Fruit fly (Drosophila melanogaster) whole organism, wandering third instar larva: ENCODE data around the gene CG15625.
A peak's percentile ranks its signal among the peaks of the same experiment; 100 is the strongest.

Experiments used
- Abd-B ChIP-seq: fragments of >200 bp; optimal IDR thresholded peaks from 2 replicates; lab custom pipeline; 2017; ENCODE audit warnings: missing biosample characterization, missing genetic modification characterization
- CG32264 ChIP-seq: fragments of 200-800 bp; sonication (Bioruptor generic); optimal IDR thresholded peaks from 2 replicates; lab custom pipeline; 2016; ENCODE audit warnings: missing biosample characterization, missing genetic modification characterization
- CG9705 ChIP-seq: fragments of 200-800 bp; sonication (Bioruptor generic); optimal IDR thresholded peaks from 2 replicates; lab custom pipeline; 2018; ENCODE audit warnings: missing biosample characterization, mild to moderate bottlenecking, missing genetic modification characterization
- CrebA ChIP-seq: fragments of 200-800 bp; sonication (Bioruptor generic); optimal IDR thresholded peaks from 2 replicates; lab custom pipeline; 2016; ENCODE audit warnings: missing biosample characterization, mild to moderate bottlenecking, missing genetic modification characterization, borderline replicate concordance
- Dif ChIP-seq: fragments of 200-275, 200-300 bp; sonication (Bioruptor generic); optimal IDR thresholded peaks from 2 replicates; lab custom pipeline; 2018; ENCODE audit warnings: missing biosample characterization, missing genetic modification characterization; ENCODE audit not compliant: partially characterized antibody
- GATAd ChIP-seq: sonication (Bioruptor generic); optimal IDR thresholded peaks from 2 replicates; lab custom pipeline; 2016; ENCODE audit warnings: missing biosample characterization, missing genetic modification characterization
- HLH106 ChIP-seq: fragments of 200-800 bp; optimal IDR thresholded peaks from 3 replicates; lab custom pipeline; 2019; ENCODE audit warnings: missing biosample characterization, mild to moderate bottlenecking, missing genetic modification characterization, moderate library complexity
- Hnf4 ChIP-seq: fragments of 200-800 bp; sonication (Bioruptor generic); optimal IDR thresholded peaks from 2 replicates; lab custom pipeline; 2016; ENCODE audit warnings: missing biosample characterization, mild to moderate bottlenecking, missing genetic modification characterization
- Hr78 ChIP-seq: fragments of >200 bp; optimal IDR thresholded peaks from 2 replicates; lab custom pipeline; 2017; ENCODE audit warnings: missing biosample characterization, missing genetic modification characterization
- Hr83 ChIP-seq: fragments of 200-300 bp; sonication (Bioruptor generic); optimal IDR thresholded peaks from 2 replicates; lab custom pipeline; 2016; ENCODE audit warnings: missing biosample characterization, mild to moderate bottlenecking, missing genetic modification characterization, moderate library complexity; ENCODE audit not compliant: poor library complexity, severe bottlenecking
- Jra ChIP-seq: sonication (Bioruptor generic); optimal IDR thresholded peaks from 2 replicates; lab custom pipeline; 2016; ENCODE audit warnings: missing biosample characterization, missing genetic modification characterization
- N ChIP-seq: fragments of >200 bp; optimal IDR thresholded peaks from 2 replicates; lab custom pipeline; 2018; ENCODE audit warnings: missing biosample characterization, missing external identifiers, missing genetic modification characterization
- Rel ChIP-seq, 2 experiments: fragments of 200-800 bp; sonication (Bioruptor generic) in 1 of 2; optimal IDR thresholded peaks; 2 replicates in 1 of 2; 3 replicates in 1 of 2; lab custom pipeline; 2016 to 2019; ENCODE audit warnings: mild to moderate bottlenecking in 2 of 2, missing biosample characterization in 2 of 2, missing genetic modification characterization in 2 of 2, moderate library complexity in 1 of 2
- Sp1 ChIP-seq: fragments of 200-800 bp; sonication (Bioruptor generic); optimal IDR thresholded peaks from 3 replicates; lab custom pipeline; 2019; ENCODE audit warnings: missing biosample characterization, mild to moderate bottlenecking, missing genetic modification characterization, moderate library complexity
- Vsx2 ChIP-seq: fragments of 200-300, 225-300 bp; sonication (Bioruptor generic); optimal IDR thresholded peaks from 2 replicates; lab custom pipeline; 2018; ENCODE audit warnings: missing biosample characterization, missing genetic modification characterization; ENCODE audit not compliant: partially characterized antibody
- br ChIP-seq: fragments of 200-800 bp; sonication (Bioruptor generic); optimal IDR thresholded peaks from 2 replicates; lab custom pipeline; 2016; ENCODE audit warnings: missing biosample characterization, missing genetic modification characterization
- dl ChIP-seq, 2 experiments: fragments of 175-275, 200-275 bp in 1 of 2; fragments of 200-275 bp in 1 of 2; sonication (Bioruptor generic); optimal IDR thresholded peaks; lab custom pipeline; 2018; ENCODE audit warnings: mild to moderate bottlenecking in 2 of 2, missing biosample characterization in 2 of 2, missing genetic modification characterization in 2 of 2, moderate library complexity in 2 of 2; ENCODE audit not compliant: partially characterized antibody in 2 of 2, insufficient read depth in 1 of 2
- dmrt93B ChIP-seq: fragments of 200-800 bp; sonication (Bioruptor generic); optimal IDR thresholded peaks from 2 replicates; lab custom pipeline; 2018; ENCODE audit warnings: missing biosample characterization, mild to moderate bottlenecking, missing genetic modification characterization
- dsf ChIP-seq: sonication (Bioruptor generic); optimal IDR thresholded peaks from 2 replicates; lab custom pipeline; 2016; ENCODE audit warnings: missing biosample characterization, missing genetic modification characterization, borderline replicate concordance
- ey ChIP-seq: fragments of 200-800 bp; sonication (Bioruptor generic); optimal IDR thresholded peaks from 2 replicates; lab custom pipeline; 2016; ENCODE audit warnings: missing biosample characterization, missing genetic modification characterization
- foxo ChIP-seq, 2 experiments: fragments of 200-800 bp; sonication (Bioruptor generic); optimal IDR thresholded peaks; 2 replicates in 1 of 2; 3 replicates in 1 of 2; lab custom pipeline; 2016 to 2017; ENCODE audit warnings: missing biosample characterization in 2 of 2, missing genetic modification characterization in 2 of 2
- fru ChIP-seq: fragments of 200-800 bp; sonication (Bioruptor generic); optimal IDR thresholded peaks from 3 replicates; lab custom pipeline; 2016; ENCODE audit warnings: missing biosample characterization, mild to moderate bottlenecking, missing genetic modification characterization
- h ChIP-seq: fragments of 200-800 bp; sonication (Bioruptor generic); optimal IDR thresholded peaks from 3 replicates; lab custom pipeline; 2016; ENCODE audit warnings: missing biosample characterization, mild to moderate bottlenecking, missing genetic modification characterization
- lola ChIP-seq: fragments of >200 bp; optimal IDR thresholded peaks from 2 replicates; lab custom pipeline; 2017; ENCODE audit warnings: missing biosample characterization, missing genetic modification characterization
- pan ChIP-seq: fragments of >200 bp; optimal IDR thresholded peaks from 2 replicates; lab custom pipeline; 2017
- psq ChIP-seq: fragments of 200-800 bp; sonication (Bioruptor generic); optimal IDR thresholded peaks from 3 replicates; lab custom pipeline; 2017; ENCODE audit warnings: missing biosample characterization, mild to moderate bottlenecking, missing genetic modification characterization, moderate library complexity
- rgr ChIP-seq: fragments of 200-800 bp; sonication (Bioruptor generic); optimal IDR thresholded peaks from 3 replicates; lab custom pipeline; 2016; ENCODE audit warnings: missing biosample characterization, mild to moderate bottlenecking, missing genetic modification characterization
- sage ChIP-seq: fragments of 200-800 bp; sonication (Bioruptor generic); optimal IDR thresholded peaks from 2 replicates; lab custom pipeline; 2016; ENCODE audit warnings: missing biosample characterization, mild to moderate bottlenecking, missing genetic modification characterization
- tai ChIP-seq: sonication (Bioruptor generic); optimal IDR thresholded peaks from 2 replicates; lab custom pipeline; 2016; ENCODE audit warnings: missing biosample characterization, missing genetic modification characterization
- usp ChIP-seq: fragments of >200 bp; optimal IDR thresholded peaks from 2 replicates; lab custom pipeline; 2017; ENCODE audit warnings: missing biosample characterization, missing genetic modification characterization
- woc ChIP-seq: sonication (Bioruptor generic); optimal IDR thresholded peaks from 2 replicates; lab custom pipeline; 2016; ENCODE audit warnings: missing biosample characterization, mild to moderate bottlenecking, missing genetic modification characterization

Gene CG15625

dm6 chr2L:4895902-4896301 lies 6.1 kb downstream of the CG15625 start:
- no peak for TF ChIP-seq Rel (GFP tag; optimal IDR thresholded peaks at IDR 0.05; lab: Kevin White, UChicago)
- peak; percentile 74 for TF ChIP-seq Rel (tag; optimal IDR thresholded peaks at IDR 0.05; lab: Kevin White, UChicago)
- no peak for TF ChIP-seq lola
- TF ChIP-seq Sp1 (GFP tag; lab: Kevin White, UChicago), result no peak

dm6 chr2L:4896484-4897205 lies 6.8 kb downstream of the CG15625 start:
- TF ChIP-seq CG9705, result no peak
- TF ChIP-seq HLH106 (tag; lab: Kevin White, UChicago), result no peak
- TF ChIP-seq Dif (GFP tag; lab: Kevin White, UChicago), result no peak
- no peak for TF ChIP-seq tai
- TF ChIP-seq psq (GFP tag; lab: Kevin White, UChicago), result no peak
- TF ChIP-seq CrebA (GFP tag; lab: Kevin White, UChicago), result no peak
- TF ChIP-seq Vsx2 (GFP tag; lab: Kevin White, UChicago), result no peak
- no peak for TF ChIP-seq dl (GFP tag; optimal IDR thresholded peaks at IDR 0.05; lab: Kevin White, UChicago; ENCODE audit: insufficient read depth in 1 of 2, partially characterized antibody in 2 of 2)

- TF ChIP-seq foxo (GFP tag; optimal IDR thresholded peaks at IDR 0.05; lab: Kevin White, UChicago) (no peak), ey (no peak), fru (GFP tag; lab: Kevin White, UChicago) (no peak), Hnf4 (no peak), CrebA (GFP tag; lab: Kevin White, UChicago) (no peak), Abd-B (GFP tag; lab: Kevin White, UChicago) (no peak), GATAd (no peak), Jra (GFP tag; lab: Kevin White, UChicago) (no peak), CG32264 (GFP tag; lab: Kevin White, UChicago) (no peak), dmrt93B (no peak), N (no peak), psq (GFP tag; lab: Kevin White, UChicago) (no peak), Hr78 (GFP tag; lab: Kevin White, UChicago) (no peak), dl (GFP tag; optimal IDR thresholded peaks at IDR 0.05; lab: Kevin White, UChicago; ENCODE audit: insufficient read depth in 1 of 2, partially characterized antibody in 2 of 2) (no peak), sage (GFP tag; lab: Kevin White, UChicago) (no peak)
- TF ChIP-seq, all 38 proteins: peak for 0
Observed at dm6 chr2L:4898165-4898564, 8.4 kb downstream of the CG15625 start.

dm6 chr2L:4899599-4900559 lies 10.1 kb downstream of the CG15625 start:
- no peak for TF ChIP-seq ey
- no peak for TF ChIP-seq rgr (GFP tag; lab: Kevin White, UChicago)
- no peak for TF ChIP-seq tai
- no peak for TF ChIP-seq pan (lab: Kevin White, UChicago)
- TF ChIP-seq br (GFP tag; lab: Kevin White, UChicago), result no peak
- no peak for TF ChIP-seq dmrt93B
- peak; percentile 32 for TF ChIP-seq Vsx2 (GFP tag; lab: Kevin White, UChicago)
- peak; percentile 40 for TF ChIP-seq Hr83
- TF ChIP-seq h (GFP tag; lab: Kevin White, UChicago), result no peak
- TF ChIP-seq dsf (GFP tag; lab: Kevin White, UChicago), result no peak
- no peak for TF ChIP-seq usp (GFP tag; lab: Kevin White, UChicago)
- no peak for TF ChIP-seq woc
- TF ChIP-seq foxo (GFP tag; optimal IDR thresholded peaks at IDR 0.05; lab: Kevin White, UChicago), result no peak
- no peak for TF ChIP-seq lola
- no peak for TF ChIP-seq Rel (GFP tag; optimal IDR thresholded peaks at IDR 0.05; lab: Kevin White, UChicago)
- TF ChIP-seq Rel (tag; optimal IDR thresholded peaks at IDR 0.05; lab: Kevin White, UChicago), result peak; percentile 26
